Fruit fly (Drosophila melanogaster) whole organism, adult: ENCODE measurements around the gene Pex14.
A peak's percentile ranks its signal among the peaks of the same experiment; 100 is the strongest.

Experiments
- CG11617 ChIP-seq: fragments of 200-800 bp; sonication (Bioruptor generic); optimal IDR thresholded peaks from 2 replicates; lab custom pipeline; 2017; ENCODE audit warnings: mild to moderate bottlenecking, missing biosample characterization, missing genetic modification reagents, missing genetic modification characterization
- CG12768 ChIP-seq: fragments of 200-800 bp; sonication (Bioruptor generic); optimal IDR thresholded peaks from 2 replicates; lab custom pipeline; 2017; ENCODE audit warnings: missing biosample characterization, missing genetic modification characterization, mild to moderate bottlenecking, moderate library complexity, missing genetic modification reagents
- CG14711 ChIP-seq: fragments of 200-800 bp; sonication (Bioruptor generic); optimal IDR thresholded peaks from 2 replicates; lab custom pipeline; 2018; ENCODE audit warnings: missing biosample characterization, mild to moderate bottlenecking, missing genetic modification characterization, moderate library complexity
- CG33017 ChIP-seq: fragments of 200-800 bp; sonication (Bioruptor generic); optimal IDR thresholded peaks from 2 replicates; lab custom pipeline; 2018; ENCODE audit warnings: missing biosample characterization, mild to moderate bottlenecking, missing genetic modification characterization, moderate library complexity
- CG5204 ChIP-seq: fragments of 200-800 bp; sonication (Bioruptor generic); optimal IDR thresholded peaks from 2 replicates; lab custom pipeline; 2016; ENCODE audit warnings: missing biosample characterization, missing genetic modification characterization
- CG7101 ChIP-seq: fragments of 200-800 bp; sonication (Bioruptor generic); optimal IDR thresholded peaks from 2 replicates; lab custom pipeline; 2018; ENCODE audit warnings: missing biosample characterization, mild to moderate bottlenecking, missing genetic modification characterization, moderate library complexity
- Clk ChIP-seq: fragments of 200-800 bp; sonication (Bioruptor generic); optimal IDR thresholded peaks from 2 replicates; lab custom pipeline; 2017; ENCODE audit warnings: missing biosample characterization, missing genetic modification characterization
- Crg-1 ChIP-seq: fragments of 200-800 bp; sonication (Bioruptor generic); optimal IDR thresholded peaks from 2 replicates; lab custom pipeline; 2016; ENCODE audit warnings: missing biosample characterization, missing genetic modification characterization
- Mnt ChIP-seq: fragments of 200-800 bp; sonication (Bioruptor generic); optimal IDR thresholded peaks from 2 replicates; lab custom pipeline; 2016; ENCODE audit warnings: missing biosample characterization, mild to moderate bottlenecking, missing genetic modification characterization
- bab1 ChIP-seq: fragments of 200-800 bp; sonication (Bioruptor generic); optimal IDR thresholded peaks from 3 replicates; lab custom pipeline; 2019; ENCODE audit warnings: missing biosample characterization, mild to moderate bottlenecking, missing genetic modification characterization, moderate library complexity
- kay ChIP-seq: fragments of 200-800 bp; sonication (Bioruptor generic); peaks from one replicate; lab custom pipeline; 2016; ENCODE audit warnings: missing biosample characterization, missing genetic modification characterization, borderline replicate concordance
- ovo ChIP-seq: fragments of 200-800 bp; sonication (Bioruptor generic); optimal IDR thresholded peaks from 2 replicates; lab custom pipeline; 2016; ENCODE audit warnings: missing biosample characterization, missing genetic modification characterization
- pad ChIP-seq: fragments of 200-800 bp; sonication (Bioruptor generic); optimal IDR thresholded peaks from 3 replicates; lab custom pipeline; 2017; ENCODE audit warnings: missing biosample characterization, missing genetic modification characterization, mild to moderate bottlenecking, moderate library complexity, missing genetic modification reagents
- tj ChIP-seq: fragments of 200-800 bp; sonication (Bioruptor generic); optimal IDR thresholded peaks from 3 replicates; lab custom pipeline; 2017; ENCODE audit warnings: missing biosample characterization, mild to moderate bottlenecking, missing genetic modification characterization, moderate library complexity

- TF ChIP-seq CG33017 (tag; lab: Kevin White, UChicago) (no peak), CG14711 (no peak), Mnt (no peak), CG7101 (tag; lab: Kevin White, UChicago) (no peak), bab1 (GFP tag; lab: Kevin White, UChicago) (no peak), Clk (no peak), CG12768 (GFP tag; lab: Kevin White, UChicago) (no peak), CG11617 (GFP tag; lab: Kevin White, UChicago) (no peak), Crg-1 (GFP tag; lab: Kevin White, UChicago) (no peak), CG5204 (GFP tag; lab: Kevin White, UChicago) (no peak), pad (no peak), kay (GFP tag; lab: Kevin White, UChicago) (no peak), tj (GFP tag; lab: Kevin White, UChicago) (peak; percentile 78), ovo (GFP tag; lab: Kevin White, UChicago) (no peak)
Observed at dm6 chr3L:20761482-20761881, 17.1 kb upstream of the Pex14 start.
